Worm (Caenorhabditis elegans): Measurements from ENCODE around the gene uroc-1.

uroc-1 gene

DNA sequence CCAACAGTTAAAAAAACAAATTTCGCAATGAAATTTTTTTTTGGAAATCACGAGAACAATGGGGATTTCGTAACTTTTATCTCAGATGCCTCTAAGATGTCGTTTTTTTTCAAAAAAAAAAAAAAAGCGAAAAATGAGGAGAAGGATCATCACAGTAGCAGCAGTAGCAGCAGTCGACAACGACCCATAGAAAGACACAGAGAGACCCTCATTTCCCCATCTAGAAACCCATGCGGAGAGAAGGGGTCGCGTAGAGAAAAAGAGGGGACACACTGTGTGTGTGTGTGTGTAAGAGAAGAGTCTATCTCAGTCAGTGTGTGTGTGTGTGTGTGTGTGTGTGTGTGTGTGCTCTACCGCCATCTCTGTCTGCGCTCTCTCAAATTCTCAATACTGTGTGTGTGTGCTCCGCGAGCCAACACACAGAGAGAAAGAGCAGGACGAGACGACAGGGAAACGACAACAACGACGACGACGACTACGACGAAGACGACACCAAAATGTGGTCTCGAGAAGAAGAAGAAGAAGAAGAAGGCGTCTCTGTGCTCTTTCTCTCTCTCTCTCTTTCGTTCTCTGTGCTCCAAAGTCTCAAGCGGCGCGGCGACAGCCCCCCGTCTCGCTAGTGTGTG lies 51.0 kb downstream of the uroc-1 start (continued):
- TF ChIP-seq lsy-2 (tag; optimal IDR thresholded peaks at IDR 0.05): peak; percentile 71 to 79
- TF ChIP-seq blmp-1 (tag; optimal IDR thresholded peaks at IDR 0.05): no peak
- TF ChIP-seq nhr-85 (tag): peak; percentile 56
- TF ChIP-seq tbx-2 (tag; optimal IDR thresholded peaks at IDR 0.05): peak; percentile 72
- TF ChIP-seq grh-1 (GFP tag; IDR thresholded peaks at IDR 0.05): no peak
- TF ChIP-seq fkh-4 (tag; optimal IDR thresholded peaks at IDR 0.05; ENCODE audit: borderline replicate concordance): no peak
- peak; percentile 57 for TF ChIP-seq ztf-4 (tag; optimal IDR thresholded peaks at IDR 0.05)
- TF ChIP-seq C16A3.4 (tag; optimal IDR thresholded peaks at IDR 0.05): peak; percentile 54
- peak; percentile 36; the same call in 1 of the 2 replicates for TF ChIP-seq ceh-88 (GFP tag; IDR thresholded peaks at IDR 0.05)
- TF ChIP-seq pax-3 (tag; optimal IDR thresholded peaks at IDR 0.05): peak; percentile 58
- peak; percentile 81 for TF ChIP-seq fkh-10 (GFP tag; optimal IDR thresholded peaks at IDR 0.05)
- TF ChIP-seq C04F5.9 (tag; optimal IDR thresholded peaks at IDR 0.05): no peak
- TF ChIP-seq elt-2 (tag; optimal IDR thresholded peaks at IDR 0.05): peak; percentile 20
- peak in 1 of 2 experiments; percentile 60 for TF ChIP-seq mdl-1 (tag; optimal IDR thresholded peaks at IDR 0.05)
- TF ChIP-seq aly-2 (tag; optimal IDR thresholded peaks at IDR 0.05): no peak
- peak; percentile 33 for TF ChIP-seq zip-4 (GFP tag; optimal IDR thresholded peaks at IDR 0.05)
- peak; percentile 2 for TF ChIP-seq nhr-90 (tag; optimal IDR thresholded peaks at IDR 0.05; ENCODE audit: poor library complexity)
- TF ChIP-seq lin-39 (tag; optimal IDR thresholded peaks at IDR 0.05): no peak
- TF ChIP-seq ceh-63 (GFP tag; optimal IDR thresholded peaks at IDR 0.05): no peak
- peak; percentile 16 for TF ChIP-seq mep-1 (tag; optimal IDR thresholded peaks at IDR 0.05)
- no peak for TF ChIP-seq ama-1 (optimal IDR thresholded peaks at IDR 0.05)
- no peak for TF ChIP-seq nhr-76 (tag; optimal IDR thresholded peaks at IDR 0.05)
- no peak for TF ChIP-seq hlh-4 (tag; optimal IDR thresholded peaks at IDR 0.05)
- no peak for TF ChIP-seq unc-30 (tag; optimal IDR thresholded peaks at IDR 0.05)
- TF ChIP-seq nhr-20 (tag; optimal IDR thresholded peaks at IDR 0.05): peak; percentile 77
- peak; percentile 81 for TF ChIP-seq nhr-47 (tag; optimal IDR thresholded peaks at IDR 0.05)
- TF ChIP-seq hpl-2 (GFP tag; optimal IDR thresholded peaks at IDR 0.05): no peak
- TF ChIP-seq lin-15B (tag; optimal IDR thresholded peaks at IDR 0.05): peak; percentile 19
- TF ChIP-seq ces-1 (GFP tag; optimal IDR thresholded peaks at IDR 0.05): no peak
- TF ChIP-seq lin-13 (GFP tag; optimal IDR thresholded peaks at IDR 0.05): peak; percentile 24
- peak in 2 of 3 experiments; percentile 27 to 35 for TF ChIP-seq dpl-1 (GFP tag; optimal IDR thresholded peaks at IDR 0.05)
- peak; percentile 37 for TF ChIP-seq mef-2 (tag; optimal IDR thresholded peaks at IDR 0.05)
- TF ChIP-seq efl-3 (GFP tag; optimal IDR thresholded peaks at IDR 0.05): no peak
- TF ChIP-seq elt-3 (tag; optimal IDR thresholded peaks at IDR 0.05): no peak
- TF ChIP-seq lin-14 (GFP tag; optimal IDR thresholded peaks at IDR 0.05): peak; percentile 95
- TF ChIP-seq nhr-12 (tag; optimal IDR thresholded peaks at IDR 0.05): no peak
- TF ChIP-seq egl-27 (tag; optimal IDR thresholded peaks at IDR 0.05): peak in 1 of 2 experiments; percentile 27
- peak; percentile 61 to 68 for TF ChIP-seq efl-1 (optimal IDR thresholded peaks at IDR 0.05)
- TF ChIP-seq efl-1 (GFP tag; optimal IDR thresholded peaks at IDR 0.05 in 1 of 2): peak; percentile 16 to 87
- peak; percentile 85 for TF ChIP-seq nhr-71 (tag; optimal IDR thresholded peaks at IDR 0.05)
- TF ChIP-seq unc-130 (tag; optimal IDR thresholded peaks at IDR 0.05): no peak
- TF ChIP-seq jun-1 (tag; optimal IDR thresholded peaks at IDR 0.05): peak; percentile 76
- no peak for TF ChIP-seq sptf-1 (tag; optimal IDR thresholded peaks at IDR 0.05)
- no peak for TF ChIP-seq pag-3 (tag; optimal IDR thresholded peaks at IDR 0.05; ENCODE audit: borderline replicate concordance, insufficient read depth)
- TF ChIP-seq snu-23 (GFP tag; optimal IDR thresholded peaks at IDR 0.05): peak; percentile 75
- TF ChIP-seq nhr-11 (tag; optimal IDR thresholded peaks at IDR 0.05): peak; percentile 39
- no peak for TF ChIP-seq pqm-1 (tag; optimal IDR thresholded peaks at IDR 0.05)
- TF ChIP-seq fos-1 (tag; optimal IDR thresholded peaks at IDR 0.05): peak; percentile 73
- no peak for TF ChIP-seq zag-1 (tag; optimal IDR thresholded peaks at IDR 0.05)
- peak; percentile 62 for TF ChIP-seq irx-1 (tag; optimal IDR thresholded peaks at IDR 0.05)
- TF ChIP-seq nhr-77 (tag; optimal IDR thresholded peaks at IDR 0.05): peak; percentile 33
- TF ChIP-seq unc-62 (GFP tag; optimal IDR thresholded peaks at IDR 0.05): no peak
- no peak for TF ChIP-seq Y116A8C.19 (tag; optimal IDR thresholded peaks at IDR 0.05; ENCODE audit: borderline replicate concordance)
